Worm (Caenorhabditis elegans) whole organism, L4/young adult: ENCODE results near the gene H14A12.5.

Experiments used
- W03F9.2 ChIP-seq: fragments of 150-350 bp; optimal IDR thresholded peaks from 2 replicates; lab custom pipeline; 2014; ENCODE audit warnings: missing biosample characterization, missing genetic modification characterization
- dao-5 ChIP-seq: sonication (generic microtip); optimal IDR thresholded peaks from 2 replicates; lab custom pipeline; 2016; ENCODE audit warnings: missing genotype, missing genetic modification characterization, moderate library complexity, missing compliant biosample characterization
- him-1 ChIP-seq: sonication (generic microtip); optimal IDR thresholded peaks from 2 replicates; lab custom pipeline; 2016; ENCODE audit warnings: missing genotype, missing genetic modification reagents, missing genetic modification characterization, missing compliant biosample characterization

DNA sequence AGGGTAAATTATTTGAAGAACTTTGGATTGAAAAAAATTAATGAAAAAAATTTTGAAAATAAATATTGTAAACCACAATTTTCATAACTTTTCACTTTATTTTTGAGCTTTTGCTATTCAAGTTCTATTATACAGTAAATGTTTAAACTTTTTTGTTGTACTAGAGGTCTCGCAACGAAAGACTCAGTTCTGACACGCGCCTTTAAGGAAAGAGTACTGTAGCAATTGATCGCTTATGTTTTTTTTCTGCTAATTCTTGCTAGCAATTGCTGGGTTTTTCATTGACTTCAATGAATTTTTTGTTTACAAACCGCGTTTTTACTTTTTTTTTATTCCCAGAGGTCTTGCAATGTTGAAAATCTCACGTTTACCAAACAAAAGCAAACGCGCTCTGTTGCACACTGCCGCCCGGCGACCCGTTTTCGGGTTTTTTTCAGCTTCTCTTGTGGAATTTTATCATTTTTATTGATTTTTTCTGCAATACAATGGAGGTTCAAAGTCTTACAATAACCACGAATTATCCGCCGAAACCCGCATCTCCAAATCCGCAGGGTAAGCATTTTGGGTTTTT lies 5.4 kb downstream of the H14A12.5 start, which contains the start of gene H14A12.3:
- TF ChIP-seq W03F9.2 (no peak), him-1 (tag; lab: Kevin White, UChicago) (no peak), dao-5 (tag; lab: Kevin White, UChicago) (no peak)
